Fruit fly (Drosophila melanogaster) whole organism, embryonic: ENCODE results near the gene CG42554.

ENCODE experiments used
- Bgb ChIP-seq: fragments of 200-800 bp; sonication (Bioruptor generic); IDR thresholded peaks from 2 replicates; pipeline ENCODE4 v1.3.6; 2022; ENCODE audit warnings: missing biosample characterization, missing genetic modification characterization; ENCODE audit not compliant: partially characterized antibody
- C15 ChIP-seq: fragments of 200-800 bp; sonication (Bioruptor generic); IDR thresholded peaks from 3 replicates; pipeline ENCODE4 v1.3.6; 2022; ENCODE audit warnings: missing biosample characterization, missing genetic modification characterization
- CG10147 ChIP-seq: fragments of 200-800 bp; sonication (Bioruptor generic); optimal IDR thresholded peaks from 2 replicates; lab custom pipeline; 2019; ENCODE audit warnings: missing biosample characterization, mild to moderate bottlenecking, missing genetic modification characterization, moderate library complexity
- CG10366 ChIP-seq: fragments of 200-800 bp; sonication (Bioruptor generic); IDR thresholded peaks from 2 replicates; pipeline ENCODE4 v1.3.6; 2022; ENCODE audit warnings: missing biosample characterization, missing genetic modification characterization
- CG11398 ChIP-seq: fragments of 200-800 bp; sonication (Bioruptor generic); optimal IDR thresholded peaks from 2 replicates; lab custom pipeline; 2016; ENCODE audit warnings: missing biosample characterization, missing genetic modification characterization
- CG11456 ChIP-seq: fragments of 200-800 bp; sonication (Bioruptor generic); IDR thresholded peaks from 3 replicates; pipeline ENCODE4 v1.3.6; 2022; ENCODE audit warnings: missing biosample characterization, missing genetic modification characterization
- CG12769 ChIP-seq: fragments of 200-800 bp; sonication (Bioruptor generic); optimal IDR thresholded peaks from 2 replicates; lab custom pipeline; 2019; ENCODE audit warnings: missing biosample characterization, mild to moderate bottlenecking, missing genetic modification characterization, moderate library complexity
- CG13287 ChIP-seq: fragments of 200-800 bp; sonication (Bioruptor generic); IDR thresholded peaks from 2 replicates; pipeline ENCODE4 v1.3.6; 2022; ENCODE audit warnings: missing biosample characterization, missing genetic modification characterization; ENCODE audit not compliant: partially characterized antibody
- CG13775 ChIP-seq: fragments of 200-800 bp; sonication (Bioruptor generic); optimal IDR thresholded peaks from 3 replicates; lab custom pipeline; 2017; ENCODE audit warnings: missing biosample characterization, mild to moderate bottlenecking, missing genetic modification characterization
- CG14441 ChIP-seq: fragments of 200-800 bp; sonication (Bioruptor generic); IDR thresholded peaks from 2 replicates; pipeline ENCODE4 v1.3.6; 2022; ENCODE audit warnings: missing biosample characterization, missing genetic modification characterization
- CG1602 ChIP-seq: fragments of 200-800 bp; sonication (Bioruptor generic); optimal IDR thresholded peaks from 3 replicates; lab custom pipeline; 2016; ENCODE audit warnings: missing biosample characterization, missing genetic modification characterization
- CG17829 ChIP-seq: fragments of 200-800 bp; optimal IDR thresholded peaks from 2 replicates; lab custom pipeline; 2019; ENCODE audit warnings: missing biosample characterization, mild to moderate bottlenecking, missing genetic modification characterization, moderate library complexity
- CG17912 ChIP-seq: fragments of 200-800 bp; sonication (Bioruptor generic); optimal IDR thresholded peaks from 2 replicates; lab custom pipeline; 2018; ENCODE audit warnings: missing biosample characterization, mild to moderate bottlenecking, missing genetic modification characterization
- CG1832 ChIP-seq: fragments of 200-800 bp; sonication (Bioruptor generic); optimal IDR thresholded peaks from 2 replicates; lab custom pipeline; 2017; ENCODE audit warnings: missing biosample characterization, mild to moderate bottlenecking, missing genetic modification characterization, inconsistent platforms
- CG2875 ChIP-seq: fragments of 200-800 bp; sonication (Bioruptor generic); optimal IDR thresholded peaks from 2 replicates; lab custom pipeline; 2017; ENCODE audit warnings: missing biosample characterization, mild to moderate bottlenecking, missing genetic modification characterization, missing genetic modification reagents
- CG4854 ChIP-seq: fragments of 200-800 bp; sonication (Bioruptor generic); optimal IDR thresholded peaks from 2 replicates; lab custom pipeline; 2016; ENCODE audit warnings: missing biosample characterization, missing genetic modification characterization, inconsistent platforms
- CG7372 ChIP-seq: fragments of 200-800 bp; sonication (Bioruptor generic); IDR thresholded peaks from 2 replicates; pipeline ENCODE4 v1.3.6; 2022; ENCODE audit warnings: missing biosample characterization, missing genetic modification characterization
- CG7839 ChIP-seq: fragments of 200-800 bp; sonication (Bioruptor generic); optimal IDR thresholded peaks from 3 replicates; lab custom pipeline; 2018; ENCODE audit warnings: missing biosample characterization, mild to moderate bottlenecking, missing genetic modification characterization, moderate library complexity
- CG8388 ChIP-seq: fragments of 200-800 bp; sonication (Bioruptor generic); optimal IDR thresholded peaks from 2 replicates; lab custom pipeline; 2019; ENCODE audit warnings: missing biosample characterization, mild to moderate bottlenecking, missing genetic modification characterization, moderate library complexity
- CoRest ChIP-seq: fragments of 200-800 bp; sonication (Bioruptor generic); optimal IDR thresholded peaks from 3 replicates; lab custom pipeline; 2018; ENCODE audit warnings: missing biosample characterization, mild to moderate bottlenecking, missing genetic modification characterization, moderate library complexity
- D19B ChIP-seq: fragments of 200-800 bp; sonication (Bioruptor generic); optimal IDR thresholded peaks from 2 replicates; lab custom pipeline; 2017; ENCODE audit warnings: missing biosample characterization, mild to moderate bottlenecking, missing genetic modification characterization
- Eip74EF ChIP-seq, 2 experiments: fragments of 200-800 bp in 1 of 2; fragments of >200 bp in 1 of 2; sonication (Bioruptor generic) in 1 of 2; optimal IDR thresholded peaks; 2 replicates each; lab custom pipeline; 2017 to 2019; ENCODE audit warnings: missing biosample characterization in 2 of 2, missing genetic modification characterization in 2 of 2, mild to moderate bottlenecking in 1 of 2, moderate library complexity in 1 of 2
- Ets97D ChIP-seq: fragments of 200-800 bp; sonication (Bioruptor generic); optimal IDR thresholded peaks from 3 replicates; lab custom pipeline; 2016; ENCODE audit warnings: missing biosample characterization, missing genetic modification characterization
- Fer1 ChIP-seq: fragments of 200-800 bp; sonication (Bioruptor generic); optimal IDR thresholded peaks from 2 replicates; lab custom pipeline; 2017; ENCODE audit warnings: missing biosample characterization, mild to moderate bottlenecking, missing genetic modification characterization
- HLH54F ChIP-seq: fragments of 200-800 bp; sonication (Bioruptor generic); optimal IDR thresholded peaks from 3 replicates; lab custom pipeline; 2016; ENCODE audit warnings: missing biosample characterization, missing genetic modification characterization
- Kr ChIP-seq: fragments of 200-800 bp; sonication (Bioruptor generic); optimal IDR thresholded peaks from 2 replicates; lab custom pipeline; 2017; ENCODE audit warnings: missing biosample characterization, mild to moderate bottlenecking, missing genetic modification characterization
- MBD-R2 ChIP-seq: fragments of 200-800 bp; sonication (Bioruptor generic); IDR thresholded peaks from 2 replicates; pipeline ENCODE4 v1.3.6; 2022; ENCODE audit warnings: missing biosample characterization, missing genetic modification characterization
- NfI ChIP-seq: fragments of 200-800 bp; sonication (Bioruptor generic); optimal IDR thresholded peaks from 3 replicates; lab custom pipeline; 2018; ENCODE audit warnings: missing biosample characterization, mild to moderate bottlenecking, missing genetic modification characterization, moderate library complexity
- Scr ChIP-seq: fragments of 200-800 bp; sonication (Bioruptor generic); IDR thresholded peaks from 2 replicates; pipeline ENCODE4 v1.3.6; 2022; ENCODE audit warnings: missing biosample characterization, missing genetic modification characterization; ENCODE audit not compliant: partially characterized antibody
- bab2 ChIP-seq: fragments of 200-800 bp; sonication (Bioruptor generic); optimal IDR thresholded peaks from 2 replicates; lab custom pipeline; 2016; ENCODE audit warnings: missing biosample characterization, missing genetic modification characterization
- bbx ChIP-seq: fragments of 200-800 bp; sonication (Bioruptor generic); IDR thresholded peaks from 2 replicates; pipeline ENCODE4 v1.3.6; 2022; ENCODE audit warnings: missing biosample characterization, missing genetic modification characterization; ENCODE audit not compliant: partially characterized antibody
- cato ChIP-seq: fragments of 200-800 bp; sonication (Bioruptor generic); optimal IDR thresholded peaks from 2 replicates; lab custom pipeline; 2016; ENCODE audit warnings: missing biosample characterization, missing genetic modification characterization, borderline replicate concordance
- caup ChIP-seq: fragments of 200-800 bp; sonication (Bioruptor generic); optimal IDR thresholded peaks from 3 replicates; lab custom pipeline; 2017; ENCODE audit warnings: missing biosample characterization, mild to moderate bottlenecking, missing genetic modification characterization, moderate library complexity; ENCODE audit not compliant: severe bottlenecking
- chn ChIP-seq: fragments of 200-800 bp; sonication (Bioruptor generic); optimal IDR thresholded peaks from 2 replicates; lab custom pipeline; 2016; ENCODE audit warnings: missing biosample characterization, missing genetic modification characterization
- en ChIP-seq: fragments of 200-800 bp; sonication (Bioruptor generic); optimal IDR thresholded peaks from 2 replicates; lab custom pipeline; 2016; ENCODE audit warnings: missing biosample characterization, missing genetic modification characterization
- jing ChIP-seq: fragments of 200-800 bp; sonication (Bioruptor generic); optimal IDR thresholded peaks from 2 replicates; lab custom pipeline; 2018; ENCODE audit warnings: missing biosample characterization, mild to moderate bottlenecking, missing genetic modification characterization
- kay ChIP-seq: fragments of 200-800 bp; sonication (Bioruptor generic); optimal IDR thresholded peaks from 2 replicates; lab custom pipeline; 2016; ENCODE audit warnings: missing biosample characterization, missing genetic modification characterization
- nerfin-1 ChIP-seq: fragments of 200-800 bp; sonication (Bioruptor generic); optimal IDR thresholded peaks from 3 replicates; lab custom pipeline; 2019; ENCODE audit warnings: missing biosample characterization, mild to moderate bottlenecking, missing genetic modification characterization, moderate library complexity
- nerfin-2 ChIP-seq: fragments of 200-800 bp; sonication (Bioruptor generic); IDR thresholded peaks from 2 replicates; pipeline ENCODE4 v1.3.6; 2022; ENCODE audit warnings: missing biosample characterization, missing genetic modification characterization; ENCODE audit not compliant: partially characterized antibody
- oc ChIP-seq: fragments of 200-800 bp; sonication (Bioruptor generic); optimal IDR thresholded peaks from 2 replicates; lab custom pipeline; 2018; ENCODE audit warnings: missing biosample characterization, mild to moderate bottlenecking, missing genetic modification characterization, moderate library complexity
- prd ChIP-seq, 3 experiments: fragments of >200 bp in 2 of 3; fragments of 200-800 bp in 1 of 3; sonication (Bioruptor generic) in 1 of 3; optimal IDR thresholded peaks in 2 of 3; IDR thresholded peaks in 1 of 3; 2 replicates in 2 of 3; 3 replicates in 1 of 3; pipeline versions ENCODE4 v1.3.6 to Lab custom; 2017 to 2022; ENCODE audit warnings: missing biosample characterization in 1 of 3, missing genetic modification characterization in 1 of 3
- rib ChIP-seq: fragments of 200-800 bp; sonication (Bioruptor generic); IDR thresholded peaks from 2 replicates; pipeline ENCODE4 v1.3.6; 2022; ENCODE audit warnings: missing biosample characterization, missing genetic modification characterization
- row ChIP-seq: fragments of 200-800 bp; sonication (Bioruptor generic); IDR thresholded peaks from 3 replicates; pipeline ENCODE4 v1.3.6; 2022; ENCODE audit warnings: missing biosample characterization, missing genetic modification characterization
- tin ChIP-seq: fragments of 200-800 bp; sonication (Bioruptor generic); optimal IDR thresholded peaks from 3 replicates; lab custom pipeline; 2016; ENCODE audit warnings: missing biosample characterization, missing genetic modification characterization
- tll ChIP-seq, 2 experiments: fragments of 200-800 bp in 1 of 2; fragments of >200 bp in 1 of 2; sonication (Bioruptor generic) in 1 of 2; optimal IDR thresholded peaks; 2 replicates each; lab custom pipeline; 2017 to 2019; ENCODE audit warnings: missing biosample characterization in 2 of 2, missing genetic modification characterization in 2 of 2, mild to moderate bottlenecking in 1 of 2, moderate library complexity in 1 of 2
- ttk ChIP-seq: fragments of 200-800 bp; sonication (Bioruptor generic); IDR thresholded peaks from 2 replicates; pipeline ENCODE4 v2.1.2; 2022; ENCODE audit warnings: missing biosample characterization, missing genetic modification characterization
- wdn ChIP-seq: fragments of 200-800 bp; sonication (Bioruptor generic); IDR thresholded peaks from 2 replicates; pipeline ENCODE4 v1.3.6; 2022; ENCODE audit warnings: missing biosample characterization, missing genetic modification characterization
- wek ChIP-seq: fragments of 200-800 bp; sonication (Bioruptor generic); optimal IDR thresholded peaks from 3 replicates; lab custom pipeline; 2018; ENCODE audit warnings: missing biosample characterization, mild to moderate bottlenecking, missing genetic modification characterization, moderate library complexity

The CG42554 gene

DNA sequence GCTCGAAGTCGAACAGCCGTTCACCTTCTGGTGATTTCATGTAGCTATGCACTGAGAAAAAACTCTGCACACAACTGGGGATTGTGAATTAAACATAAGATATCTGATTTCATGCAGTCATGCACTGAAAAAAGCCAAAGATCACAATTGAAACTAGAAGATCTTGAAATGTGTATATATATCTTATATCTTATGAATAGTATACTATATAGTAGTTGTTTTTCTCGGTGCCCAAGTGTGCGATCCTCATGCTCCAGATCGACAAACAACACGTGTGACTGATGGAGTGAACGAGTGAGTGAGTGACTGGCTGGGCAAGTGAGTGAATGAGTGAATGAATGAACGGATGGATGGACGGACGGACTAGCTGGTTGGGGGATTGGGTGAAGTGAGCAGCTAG is 13.5 kb upstream of the CG42554 start (continued):
- no peak for TF ChIP-seq tll (GFP tag; optimal IDR thresholded peaks at IDR 0.05; lab: Kevin White, UChicago)
- TF ChIP-seq CG17829 (tag; lab: Kevin White, UChicago) = peak; percentile 88
- no peak for TF ChIP-seq CG1832 (GFP tag; lab: Kevin White, UChicago)
- TF ChIP-seq tin (GFP tag; lab: Kevin White, UChicago) = peak; percentile 76
- TF ChIP-seq CoRest (tag; lab: Kevin White, UChicago) = peak; percentile 61
- TF ChIP-seq wek (GFP tag; lab: Kevin White, UChicago) = peak; percentile 17
- TF ChIP-seq cato (GFP tag; lab: Kevin White, UChicago) = peak; percentile 21
- peak; percentile 2 for TF ChIP-seq CG13775 (GFP tag; lab: Kevin White, UChicago)
- peak; percentile 30 for TF ChIP-seq D19B
- peak; percentile 60; the same call in 1 of the 3 replicates for TF ChIP-seq CG11456
- peak; percentile 33 for TF ChIP-seq CG10366 (GFP tag; lab: Robert Waterston, UW)
- TF ChIP-seq oc = no peak
- peak; percentile 17 for TF ChIP-seq CG1602 (GFP tag; lab: Kevin White, UChicago)
- TF ChIP-seq bbx (GFP tag; lab: Robert Waterston, UW) = no peak
- TF ChIP-seq nerfin-1 = peak; percentile 69
- no peak for TF ChIP-seq Scr
- TF ChIP-seq rib (GFP tag; lab: Robert Waterston, UW) = 0 out of 2 replicates have a peak, but pooled peaks have one; percentile 36
- TF ChIP-seq CG10147 (GFP tag; lab: Kevin White, UChicago) = peak; percentile 54
- peak; percentile 36 for TF ChIP-seq jing (GFP tag; lab: Kevin White, UChicago)
- 0 out of 3 replicates have a peak, but pooled peaks have one; percentile 42 for TF ChIP-seq C15 (GFP tag; lab: Robert Waterston, UW)
- TF ChIP-seq HLH54F = peak; percentile 17
- TF ChIP-seq CG4854 (GFP tag; lab: Kevin White, UChicago) = peak; percentile 9
- peak; percentile 19 for TF ChIP-seq caup (GFP tag; lab: Kevin White, UChicago)
- peak; percentile 67 for TF ChIP-seq ttk (GFP tag; lab: Robert Waterston, UW)
- TF ChIP-seq wdn (GFP tag; lab: Robert Waterston, UW) = peak; percentile 28; the same call in 1 of the 2 replicates
- TF ChIP-seq CG17912 (GFP tag; lab: Kevin White, UChicago) = no peak
- peak; percentile 63 for TF ChIP-seq CG14441 (GFP tag; lab: Robert Waterston, UW)
- peak; percentile 79 for TF ChIP-seq CG7839
- no peak for TF ChIP-seq Kr (GFP tag; lab: Kevin White, UChicago)
- peak; percentile 27 for TF ChIP-seq en (GFP tag; lab: Kevin White, UChicago)
- peak; percentile 32 for TF ChIP-seq NfI (GFP tag; lab: Kevin White, UChicago)
- no peak for TF ChIP-seq CG13287
- no peak for TF ChIP-seq prd (optimal IDR thresholded peaks at IDR 0.05; lab: Kevin White, UChicago)
- TF ChIP-seq prd (GFP tag; IDR thresholded peaks at IDR 0.05; lab: Robert Waterston, UW) = peak; percentile 86
- TF ChIP-seq MBD-R2 (GFP tag; lab: Robert Waterston, UW) = peak; percentile 42; the same call in 1 of the 2 replicates
- TF ChIP-seq CG8388 (GFP tag; lab: Kevin White, UChicago) = peak; percentile 77
- TF ChIP-seq Eip74EF (GFP tag; optimal IDR thresholded peaks at IDR 0.05; lab: Kevin White, UChicago) = peak in 1 of 2 experiments; percentile 78
- TF ChIP-seq Ets97D (GFP tag; lab: Kevin White, UChicago) = no peak
- TF ChIP-seq CG2875 = peak; percentile 76
- peak; percentile 32 for TF ChIP-seq chn (GFP tag; lab: Kevin White, UChicago)
- TF ChIP-seq bab2 = peak; percentile 38
- TF ChIP-seq CG12769 (tag; lab: Kevin White, UChicago) = peak; percentile 75
- peak; percentile 10 for TF ChIP-seq kay
- peak; percentile 13 for TF ChIP-seq CG11398 (GFP tag; lab: Kevin White, UChicago)
- peak; percentile 75 for TF ChIP-seq row
- TF ChIP-seq CG7372 (GFP tag; lab: Robert Waterston, UW) = peak; percentile 52; the same call in 1 of the 2 replicates
- TF ChIP-seq Fer1 (GFP tag; lab: Kevin White, UChicago) = peak; percentile 79
- TF ChIP-seq Bgb (GFP tag; lab: Robert Waterston, UW) = no peak
- TF ChIP-seq nerfin-2 (GFP tag; lab: Robert Waterston, UW) = no peak
